Worm (Caenorhabditis elegans): ENCODE results near the gene cnc-11.

DNA sequence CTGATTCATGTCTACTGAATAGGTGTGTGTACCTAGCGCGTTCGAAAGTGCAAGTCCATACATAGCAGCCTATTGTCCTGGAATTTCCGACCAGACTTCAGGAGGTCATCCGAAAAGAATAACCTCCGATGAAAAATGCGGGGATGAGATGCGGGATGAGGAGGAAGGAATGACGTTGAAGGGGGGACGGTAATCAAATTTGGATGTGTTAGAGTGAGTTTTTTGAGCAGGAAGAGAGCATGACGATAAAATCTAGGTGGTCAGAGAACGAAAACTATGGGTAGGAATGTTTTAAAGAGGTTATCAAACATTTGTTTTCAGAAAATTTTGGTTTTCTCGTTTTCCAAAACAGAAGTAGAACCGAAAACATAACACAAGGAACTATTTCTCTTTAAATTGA, 43.9 kb downstream of the cnc-11 start:
- TF ChIP-seq zag-1 (tag; optimal IDR thresholded peaks at IDR 0.05) (no peak), ama-1 (optimal IDR thresholded peaks at IDR 0.05) (no peak), zip-2 (tag; optimal IDR thresholded peaks at IDR 0.05) (no peak), daf-8 (GFP tag; IDR thresholded peaks at IDR 0.05) (no peak), mxl-3 (GFP tag; optimal IDR thresholded peaks at IDR 0.05) (no peak), ceh-32 (tag; optimal IDR thresholded peaks at IDR 0.05; ENCODE audit: poor library complexity) (no peak)

All from whole organism, L4 larva.